Worm (Caenorhabditis elegans) whole organism, early embryonic: ENCODE measurements around the gene ran-2.

Experiments
- B0310.2 ChIP-seq: sonication (generic microtip); optimal IDR thresholded peaks from 2 replicates; lab custom pipeline; 2016; ENCODE audit warnings: mild to moderate bottlenecking, missing genetic modification characterization, missing compliant biosample characterization
- F13C5.2 ChIP-seq: sonication (generic microtip); optimal IDR thresholded peaks from 2 replicates; lab custom pipeline; 2017; ENCODE audit warnings: mild to moderate bottlenecking, missing genetic modification characterization, inconsistent platforms, missing compliant biosample characterization
- ama-1 ChIP-seq: fragments of 150-350 bp; optimal IDR thresholded peaks from 2 replicates; lab custom pipeline; 2014
- ceh-36 ChIP-seq: sonication (generic microtip); optimal IDR thresholded peaks from 2 replicates; lab custom pipeline; 2016; ENCODE audit warnings: missing genetic modification characterization, inconsistent platforms, missing compliant biosample characterization
- flt-1 ChIP-seq: fragments of 200-800 bp; sonication (Bioruptor generic); IDR thresholded peaks from 2 replicates; pipeline ENCODE4 v1.3.6; 2022; ENCODE audit warnings: missing genetic modification characterization, missing compliant biosample characterization
- hmbx-1 ChIP-seq: sonication (generic microtip); optimal IDR thresholded peaks from 2 replicates; lab custom pipeline; 2016; ENCODE audit warnings: mild to moderate bottlenecking, missing genetic modification characterization, missing compliant biosample characterization
- hmg-4 ChIP-seq: fragments of 200-800 bp; sonication (Bioruptor generic); optimal IDR thresholded peaks from 2 replicates; lab custom pipeline; 2018; ENCODE audit warnings: mild to moderate bottlenecking, missing genetic modification characterization, missing compliant biosample characterization
- hnd-1 ChIP-seq: sonication (generic microtip); optimal IDR thresholded peaks from 2 replicates; lab custom pipeline; 2016; ENCODE audit warnings: missing genetic modification characterization, missing compliant biosample characterization
- pes-1 ChIP-seq: fragments of 200-800 bp; sonication (Bioruptor generic); IDR thresholded peaks from 2 replicates; pipeline ENCODE4 v1.3.6; 2022; ENCODE audit warnings: missing genetic modification reagents, missing genetic modification characterization, missing compliant biosample characterization
- scrt-1 ChIP-seq: fragments of 200-800 bp; sonication (Bioruptor generic); IDR thresholded peaks from 2 replicates; pipeline ENCODE4 v1.3.6; 2022; ENCODE audit warnings: missing genetic modification characterization, missing compliant biosample characterization
- sea-1 ChIP-seq: fragments of 200-800 bp; sonication (Bioruptor generic); conservative IDR thresholded peaks from 2 replicates; pipeline ENCODE4 v1.3.6; 2022; ENCODE audit warnings: missing genetic modification characterization, missing compliant biosample characterization
- tbx-11 ChIP-seq: fragments of 200-800 bp; sonication (Bioruptor generic); IDR thresholded peaks from 2 replicates; pipeline ENCODE4 v1.3.6; 2022; ENCODE audit warnings: missing genetic modification characterization, missing compliant biosample characterization
- tbx-37 ChIP-seq: fragments of 200-800 bp; sonication (Bioruptor generic); conservative IDR thresholded peaks from 2 replicates; pipeline ENCODE4 v1.3.6; 2022; ENCODE audit warnings: missing genetic modification reagents, missing genetic modification characterization, missing compliant biosample characterization
- tra-4 ChIP-seq: sonication (generic microtip); optimal IDR thresholded peaks from 2 replicates; lab custom pipeline; 2017; ENCODE audit warnings: missing genetic modification characterization, missing compliant biosample characterization

DNA sequence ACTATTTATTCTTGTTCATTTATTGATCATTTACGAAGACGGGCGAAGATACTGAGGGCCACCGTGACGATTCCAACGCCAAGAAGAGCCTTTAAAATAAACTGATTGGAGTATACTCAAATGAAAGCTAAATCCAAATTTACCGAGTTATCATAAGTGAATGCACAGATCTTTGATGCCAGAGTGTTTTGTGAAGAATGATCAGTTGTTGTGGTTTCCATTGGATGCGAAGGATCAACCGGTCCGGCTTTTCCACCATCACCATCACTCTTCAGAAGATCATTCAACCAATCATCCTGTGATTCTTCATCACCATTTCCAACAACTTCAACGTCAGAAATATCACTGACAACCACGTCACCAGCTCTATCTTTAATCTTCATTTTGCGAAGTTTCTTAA, 43.9 kb downstream of the ran-2 start:
- TF ChIP-seq flt-1 (GFP tag; lab: Robert Waterston, UW) (no peak), ama-1 (lab: Kevin White, UChicago) (no peak), tbx-37 (no peak), sea-1 (GFP tag; lab: Robert Waterston, UW) (no peak), hnd-1 (no peak), pes-1 (GFP tag; lab: Robert Waterston, UW) (no peak), hmbx-1 (tag; lab: Kevin White, UChicago) (no peak), tra-4 (tag; lab: Kevin White, UChicago) (no peak), tbx-11 (no peak), scrt-1 (GFP tag; lab: Robert Waterston, UW) (no peak), F13C5.2 (no peak), hmg-4 (GFP tag; lab: Kevin White, UChicago) (no peak), ceh-36 (tag; lab: Kevin White, UChicago) (no peak), B0310.2 (no peak)
